Worm (Caenorhabditis elegans): ENCODE results near the gene srd-35.

ce11 chrV:12941797-12942474 is 22.2 kb upstream of the srd-35 start, which contains the start of gene T16G1.4:
- TF ChIP-seq nhr-25 (tag; optimal IDR thresholded peaks at IDR 0.05; ENCODE audit: borderline replicate concordance, insufficient read depth): no peak
- no peak for TF ChIP-seq ceh-62 (tag; optimal IDR thresholded peaks at IDR 0.05)
- TF ChIP-seq F49E8.2 (tag; optimal IDR thresholded peaks at IDR 0.05; ENCODE audit: borderline replicate concordance): no peak
- TF ChIP-seq lir-3 (tag; optimal IDR thresholded peaks at IDR 0.05): no peak
- no peak for TF ChIP-seq jun-1 (tag; optimal IDR thresholded peaks at IDR 0.05)
- TF ChIP-seq mep-1 (tag; optimal IDR thresholded peaks at IDR 0.05): no peak
- TF ChIP-seq nhr-76 (tag; optimal IDR thresholded peaks at IDR 0.05): no peak
- TF ChIP-seq lin-15B (tag; optimal IDR thresholded peaks at IDR 0.05): no peak
- no peak for TF ChIP-seq snpc-4 (tag; optimal IDR thresholded peaks at IDR 0.05)
- no peak for TF ChIP-seq daf-8 (GFP tag; IDR thresholded peaks at IDR 0.05)

Data from whole organism, L4 larva.